Fruit fly (Drosophila melanogaster) whole organism, embryonic: Measurements from ENCODE around the gene rost.

Experiments used
- B-H1 ChIP-seq: fragments of 200-800 bp; sonication (Bioruptor generic); IDR thresholded peaks from 3 replicates; pipeline ENCODE4 v1.3.6; 2022; ENCODE audit warnings: missing biosample characterization, missing genetic modification characterization
- B-H2 ChIP-seq: fragments of 200-800 bp; sonication (Bioruptor generic); optimal IDR thresholded peaks from 2 replicates; lab custom pipeline; 2018; ENCODE audit warnings: missing biosample characterization, mild to moderate bottlenecking, missing genetic modification characterization
- C15 ChIP-seq: fragments of 200-800 bp; sonication (Bioruptor generic); IDR thresholded peaks from 3 replicates; pipeline ENCODE4 v1.3.6; 2022; ENCODE audit warnings: missing biosample characterization, missing genetic modification characterization
- CG10147 ChIP-seq: fragments of 200-800 bp; sonication (Bioruptor generic); optimal IDR thresholded peaks from 2 replicates; lab custom pipeline; 2019; ENCODE audit warnings: missing biosample characterization, mild to moderate bottlenecking, missing genetic modification characterization, moderate library complexity
- CG10979 ChIP-seq: fragments of 200-800 bp; sonication (Bioruptor generic); optimal IDR thresholded peaks from 2 replicates; lab custom pipeline; 2018; ENCODE audit warnings: missing biosample characterization, mild to moderate bottlenecking, missing genetic modification characterization, moderate library complexity
- CG12071 ChIP-seq: fragments of 200-800 bp; sonication (Bioruptor generic); optimal IDR thresholded peaks from 3 replicates; lab custom pipeline; 2018; ENCODE audit warnings: missing biosample characterization, mild to moderate bottlenecking, missing genetic modification characterization
- CG13424 ChIP-seq: fragments of 200-800 bp; sonication (Bioruptor generic); optimal IDR thresholded peaks from 2 replicates; lab custom pipeline; 2019; ENCODE audit warnings: missing biosample characterization, mild to moderate bottlenecking, missing genetic modification characterization, moderate library complexity
- CG14050 ChIP-seq: fragments of 200-800 bp; sonication (Bioruptor generic); IDR thresholded peaks from 3 replicates; pipeline ENCODE4 v1.3.6; 2022; ENCODE audit warnings: missing biosample characterization, missing genetic modification characterization
- CG17359 ChIP-seq: fragments of 200-800 bp; sonication (Bioruptor generic); optimal IDR thresholded peaks from 3 replicates; lab custom pipeline; 2018; ENCODE audit warnings: missing biosample characterization, mild to moderate bottlenecking, missing genetic modification characterization, moderate library complexity
- CG17361 ChIP-seq: fragments of 200-800 bp; sonication (Bioruptor generic); IDR thresholded peaks from 3 replicates; pipeline ENCODE4 v1.3.6; 2022; ENCODE audit warnings: missing biosample characterization, missing genetic modification characterization
- CG17385 ChIP-seq: fragments of 200-800 bp; sonication (Bioruptor generic); optimal IDR thresholded peaks from 3 replicates; lab custom pipeline; 2018; ENCODE audit warnings: missing biosample characterization, mild to moderate bottlenecking, missing genetic modification characterization
- CG17568 ChIP-seq: fragments of 200-800 bp; sonication (Bioruptor generic); optimal IDR thresholded peaks from 2 replicates; lab custom pipeline; 2018; ENCODE audit warnings: missing biosample characterization, mild to moderate bottlenecking, missing genetic modification characterization, moderate library complexity
- CG18764 ChIP-seq: fragments of 200-800 bp; sonication (Bioruptor generic); optimal IDR thresholded peaks from 3 replicates; lab custom pipeline; 2016; ENCODE audit warnings: missing biosample characterization, missing genetic modification characterization
- CG32767 ChIP-seq: fragments of 200-800 bp; sonication (Bioruptor generic); IDR thresholded peaks from 2 replicates; pipeline ENCODE4 v1.3.6; 2022; ENCODE audit warnings: missing biosample characterization, missing genetic modification characterization
- CG33557 ChIP-seq: fragments of 200-800 bp; sonication (Bioruptor generic); optimal IDR thresholded peaks from 2 replicates; lab custom pipeline; 2019; ENCODE audit warnings: missing biosample characterization, mild to moderate bottlenecking, missing genetic modification characterization, moderate library complexity
- CG3995 ChIP-seq: fragments of 200-800 bp; sonication (Bioruptor generic); optimal IDR thresholded peaks from 3 replicates; lab custom pipeline; 2016; ENCODE audit warnings: missing biosample characterization, missing genetic modification characterization
- CG4730 ChIP-seq: fragments of 200-800 bp; sonication (Bioruptor generic); IDR thresholded peaks from 2 replicates; pipeline ENCODE4 v1.3.6; 2022; ENCODE audit warnings: missing biosample characterization, missing genetic modification characterization
- CG7357 ChIP-seq: fragments of 200-800 bp; sonication (Bioruptor generic); IDR thresholded peaks from 3 replicates; pipeline ENCODE4 v1.3.6; 2022; ENCODE audit warnings: missing biosample characterization, missing genetic modification characterization
- CTCF ChIP-seq: fragments of 200-800 bp; sonication (Bioruptor generic); optimal IDR thresholded peaks from 2 replicates; lab custom pipeline; 2017; ENCODE audit warnings: missing biosample characterization, mild to moderate bottlenecking, missing genetic modification characterization, moderate library complexity
- D19A ChIP-seq: fragments of 200-800 bp; optimal IDR thresholded peaks from 3 replicates; lab custom pipeline; 2019; ENCODE audit warnings: missing biosample characterization, mild to moderate bottlenecking, missing genetic modification characterization, moderate library complexity
- Dek ChIP-seq: fragments of 200-800 bp; sonication (Bioruptor generic); optimal IDR thresholded peaks from 3 replicates; lab custom pipeline; 2019; ENCODE audit warnings: missing biosample characterization, mild to moderate bottlenecking, missing genetic modification characterization, moderate library complexity
- Doc2 ChIP-seq: fragments of 200-800 bp; sonication (Bioruptor generic); IDR thresholded peaks from 2 replicates; pipeline ENCODE4 v1.3.6; 2022; ENCODE audit warnings: missing biosample characterization, missing genetic modification characterization
- Fer3 ChIP-seq: fragments of 200-800 bp; sonication (Bioruptor generic); optimal IDR thresholded peaks from 2 replicates; lab custom pipeline; 2018; ENCODE audit warnings: missing biosample characterization, mild to moderate bottlenecking, missing genetic modification characterization, moderate library complexity
- Hmr ChIP-seq: fragments of 200-800 bp; sonication (Bioruptor generic); optimal IDR thresholded peaks from 3 replicates; lab custom pipeline; 2017; ENCODE audit warnings: mild to moderate bottlenecking, missing biosample characterization, missing genetic modification reagents, missing genetic modification characterization
- Hr39 ChIP-seq: fragments of >200 bp; optimal IDR thresholded peaks from 2 replicates; lab custom pipeline; 2017
- Lhr ChIP-seq: fragments of 200-800 bp; sonication (Bioruptor generic); optimal IDR thresholded peaks from 3 replicates; lab custom pipeline; 2017; ENCODE audit warnings: mild to moderate bottlenecking, missing biosample characterization, missing genetic modification reagents, missing genetic modification characterization
- Med ChIP-seq: fragments of 200-800 bp; sonication (Bioruptor generic); peaks from one replicate; lab custom pipeline; 2016; ENCODE audit warnings: missing biosample characterization, missing genetic modification characterization, mild to moderate bottlenecking, inconsistent platforms, moderate library complexity
- NfI ChIP-seq: fragments of 200-800 bp; sonication (Bioruptor generic); optimal IDR thresholded peaks from 3 replicates; lab custom pipeline; 2018; ENCODE audit warnings: missing biosample characterization, mild to moderate bottlenecking, missing genetic modification characterization, moderate library complexity
- Ravus ChIP-seq: fragments of 200-800 bp; sonication (Bioruptor generic); IDR thresholded peaks from 2 replicates; pipeline ENCODE4 v1.3.6; 2022; ENCODE audit warnings: missing biosample characterization, missing genetic modification characterization
- Ssrp ChIP-seq: fragments of 200-800 bp; sonication (Bioruptor generic); optimal IDR thresholded peaks from 2 replicates; lab custom pipeline; 2018; ENCODE audit warnings: missing biosample characterization, mild to moderate bottlenecking, missing genetic modification characterization, moderate library complexity
- YL-1 ChIP-seq: fragments of 200-800 bp; sonication (Bioruptor generic); optimal IDR thresholded peaks from 3 replicates; lab custom pipeline; 2017; ENCODE audit warnings: missing biosample characterization, mild to moderate bottlenecking, missing genetic modification characterization
- bcd ChIP-seq: fragments of 200-800 bp; sonication (Bioruptor generic); optimal IDR thresholded peaks from 2 replicates; lab custom pipeline; 2017; ENCODE audit warnings: missing biosample characterization, mild to moderate bottlenecking, missing genetic modification characterization
- br ChIP-seq: fragments of >200 bp; optimal IDR thresholded peaks from 2 replicates; lab custom pipeline; 2017
- crol ChIP-seq: fragments of 200-800 bp; sonication (Bioruptor generic); IDR thresholded peaks from 2 replicates; pipeline ENCODE4 v1.3.6; 2022; ENCODE audit warnings: missing biosample characterization, missing genetic modification characterization
- dati ChIP-seq: fragments of 200-800 bp; sonication (Bioruptor generic); IDR thresholded peaks from 2 replicates; pipeline ENCODE4 v1.3.6; 2022; ENCODE audit warnings: missing biosample characterization, missing genetic modification characterization
- fu2 ChIP-seq: fragments of 200-800 bp; sonication (Bioruptor generic); optimal IDR thresholded peaks from 2 replicates; lab custom pipeline; 2016; ENCODE audit warnings: missing biosample characterization, missing genetic modification characterization
- h ChIP-seq: fragments of >200 bp; optimal IDR thresholded peaks from 2 replicates; lab custom pipeline; 2017
- oc ChIP-seq: fragments of 200-800 bp; sonication (Bioruptor generic); optimal IDR thresholded peaks from 2 replicates; lab custom pipeline; 2018; ENCODE audit warnings: missing biosample characterization, mild to moderate bottlenecking, missing genetic modification characterization, moderate library complexity
- otp ChIP-seq: fragments of 200-800 bp; sonication (Bioruptor generic); IDR thresholded peaks from 3 replicates; pipeline ENCODE4, ENCODE4 v1.3.6; 2022; ENCODE audit warnings: missing biosample characterization, missing genetic modification characterization
- pita ChIP-seq: fragments of 200-800 bp; sonication (Bioruptor generic); optimal IDR thresholded peaks from 2 replicates; lab custom pipeline; 2017; ENCODE audit warnings: missing biosample characterization, mild to moderate bottlenecking, missing genetic modification characterization
- prd ChIP-seq, 3 experiments: fragments of >200 bp in 2 of 3; fragments of 200-800 bp in 1 of 3; sonication (Bioruptor generic) in 1 of 3; optimal IDR thresholded peaks in 2 of 3; IDR thresholded peaks in 1 of 3; 2 replicates in 2 of 3; 3 replicates in 1 of 3; pipeline versions ENCODE4 v1.3.6 to Lab custom; 2017 to 2022; ENCODE audit warnings: missing biosample characterization in 1 of 3, missing genetic modification characterization in 1 of 3
- sens-2 ChIP-seq: fragments of 200-800 bp; sonication (Bioruptor generic); IDR thresholded peaks from 2 replicates; pipeline ENCODE4 v1.3.6; 2022; ENCODE audit warnings: missing biosample characterization, missing genetic modification characterization
- sima ChIP-seq: fragments of 200-800 bp; sonication (Bioruptor generic); optimal IDR thresholded peaks from 2 replicates; lab custom pipeline; 2016; ENCODE audit warnings: missing biosample characterization, missing genetic modification characterization
- slbo ChIP-seq: fragments of 200-800 bp; sonication (Bioruptor generic); IDR thresholded peaks from 2 replicates; pipeline ENCODE4 v1.3.6; 2022; ENCODE audit warnings: missing biosample characterization, missing genetic modification characterization
- sna ChIP-seq: fragments of 200-800 bp; sonication (Bioruptor generic); IDR thresholded peaks from 2 replicates; pipeline ENCODE4 v1.3.6; 2022; ENCODE audit warnings: missing biosample characterization, missing genetic modification characterization; ENCODE audit not compliant: partially characterized antibody
- stwl ChIP-seq: fragments of 200-800 bp; sonication (Bioruptor generic); optimal IDR thresholded peaks from 3 replicates; lab custom pipeline; 2018; ENCODE audit warnings: missing biosample characterization, mild to moderate bottlenecking, missing genetic modification characterization, moderate library complexity
- tgo ChIP-seq: fragments of 200-800 bp; sonication (Bioruptor generic); IDR thresholded peaks from 3 replicates; pipeline ENCODE4 v1.3.6; 2022; ENCODE audit warnings: missing biosample characterization, missing genetic modification characterization
- tna ChIP-seq: fragments of 200-800 bp; sonication (Bioruptor generic); IDR thresholded peaks from 2 replicates; pipeline ENCODE4 v1.3.6; 2022; ENCODE audit warnings: missing biosample characterization, missing genetic modification characterization; ENCODE audit not compliant: partially characterized antibody
- tx ChIP-seq: fragments of 200-800 bp; sonication (Bioruptor generic); optimal IDR thresholded peaks from 2 replicates; lab custom pipeline; 2016; ENCODE audit warnings: missing biosample characterization, missing genetic modification characterization

rost gene

dm6 chr2L:8952194-8953037, 36.9 kb downstream of the rost start (continued):
- peak; percentile 38; the same call in 1 of the 3 replicates for TF ChIP-seq otp (GFP tag; lab: Robert Waterston, UW)
- no peak for TF ChIP-seq Ravus (GFP tag; lab: Robert Waterston, UW)
- peak; percentile 26 for TF ChIP-seq Dek (tag; lab: Kevin White, UChicago)
- no peak for TF ChIP-seq sima
- no peak for TF ChIP-seq CG17568
- TF ChIP-seq CG10979 (tag; lab: Kevin White, UChicago), result peak; percentile 27
- peak; percentile 33; the same call in 1 of the 3 replicates for TF ChIP-seq B-H1 (GFP tag; lab: Robert Waterston, UW)
- no peak for TF ChIP-seq CG32767 (GFP tag; lab: Robert Waterston, UW)
- TF ChIP-seq pita (GFP tag; lab: Kevin White, UChicago), result no peak
- peak; percentile 37 for TF ChIP-seq CG17359 (tag; lab: Kevin White, UChicago)
- no peak for TF ChIP-seq Hr39 (lab: Kevin White, UChicago)
- no peak for TF ChIP-seq br
- no peak for TF ChIP-seq prd (optimal IDR thresholded peaks at IDR 0.05; lab: Kevin White, UChicago)
- peak; percentile 62; the same call in 2 of the 3 replicates for TF ChIP-seq prd (GFP tag; IDR thresholded peaks at IDR 0.05; lab: Robert Waterston, UW)
- no peak for TF ChIP-seq CG33557 (GFP tag; lab: Kevin White, UChicago)
- no peak for TF ChIP-seq CG10147
- peak; percentile 54 for TF ChIP-seq Hmr (GFP tag; lab: Kevin White, UChicago)
- no peak for TF ChIP-seq Doc2 (GFP tag; lab: Robert Waterston, UW)
- TF ChIP-seq crol (GFP tag; lab: Robert Waterston, UW), result no peak
- TF ChIP-seq CG7357 (GFP tag; lab: Robert Waterston, UW), result no peak
- TF ChIP-seq D19A, result no peak
- no peak for TF ChIP-seq oc (tag; lab: Kevin White, UChicago)
- TF ChIP-seq tx (GFP tag; lab: Kevin White, UChicago), result no peak
- peak; percentile 9 for TF ChIP-seq fu2 (GFP tag; lab: Kevin White, UChicago)
- TF ChIP-seq NfI, result peak; percentile 15
- TF ChIP-seq CG18764 (GFP tag; lab: Kevin White, UChicago), result peak; percentile 29
- TF ChIP-seq h (lab: Kevin White, UChicago), result no peak
- TF ChIP-seq CG17361 (GFP tag; lab: Robert Waterston, UW), result peak; percentile 62; the same call in 2 of the 3 replicates
- TF ChIP-seq Lhr (GFP tag; lab: Kevin White, UChicago), result peak; percentile 44
- TF ChIP-seq B-H2 (GFP tag; lab: Kevin White, UChicago), result no peak
- peak; percentile 23 for TF ChIP-seq Ssrp (tag; lab: Kevin White, UChicago)
- peak; percentile 71 for TF ChIP-seq slbo (GFP tag; lab: Robert Waterston, UW)
- TF ChIP-seq Fer3 (tag; lab: Kevin White, UChicago), result peak; percentile 23
- TF ChIP-seq CTCF (GFP tag; lab: Kevin White, UChicago), result peak; percentile 76
- no peak for TF ChIP-seq sens-2 (GFP tag; lab: Robert Waterston, UW)
- TF ChIP-seq dati (GFP tag; lab: Robert Waterston, UW), result no peak
- no peak for TF ChIP-seq CG14050
- no peak for TF ChIP-seq C15 (GFP tag; lab: Robert Waterston, UW)
- no peak for TF ChIP-seq YL-1 (GFP tag; lab: Kevin White, UChicago)
- TF ChIP-seq CG4730 (GFP tag; lab: Robert Waterston, UW), result 0 out of 2 replicates have a peak, but pooled peaks have one; percentile 26
- TF ChIP-seq sna (GFP tag; lab: Robert Waterston, UW), result no peak
- 0 out of 2 replicates have a peak, but pooled peaks have one; percentile 10 for TF ChIP-seq tna (GFP tag; lab: Robert Waterston, UW)
- peak; percentile 52; the same call in 2 of the 3 replicates for TF ChIP-seq tgo (GFP tag; lab: Robert Waterston, UW)
- TF ChIP-seq CG3995 (GFP tag; lab: Kevin White, UChicago), result peak; percentile 10
- TF ChIP-seq CG13424 (tag; lab: Kevin White, UChicago), result peak; percentile 1
- peak; percentile 87 for TF ChIP-seq stwl (tag; lab: Kevin White, UChicago)
- peak; percentile 93 for TF ChIP-seq Med (GFP tag; lab: Kevin White, UChicago)
- TF ChIP-seq CG17385, result peak; percentile 36
- peak; percentile 38 for TF ChIP-seq bcd (GFP tag; lab: Kevin White, UChicago)
- peak; percentile 30 for TF ChIP-seq CG12071 (GFP tag; lab: Kevin White, UChicago)
